Worm (Caenorhabditis elegans) whole organism, late embryonic: ENCODE measurements around the gene nhr-88.

ENCODE experiments used
- F13H6.1 ChIP-seq: sonication (generic microtip); optimal IDR thresholded peaks from 2 replicates; lab custom pipeline; 2016; ENCODE audit warnings: missing genetic modification characterization, missing compliant biosample characterization
- K02D7.2 ChIP-seq: sonication (generic microtip); optimal IDR thresholded peaks from 2 replicates; lab custom pipeline; 2017; ENCODE audit warnings: mild to moderate bottlenecking, missing genetic modification characterization, missing compliant biosample characterization
- K09A11.1 ChIP-seq: sonication (generic microtip); optimal IDR thresholded peaks from 2 replicates; lab custom pipeline; 2017; ENCODE audit warnings: antibody characterized with exemption, mild to moderate bottlenecking, missing genetic modification characterization, missing compliant biosample characterization; ENCODE audit not compliant: insufficient read depth
- ceh-19 ChIP-seq: fragments of 200-800 bp; sonication (Bioruptor generic); optimal IDR thresholded peaks from 2 replicates; lab custom pipeline; 2018; ENCODE audit warnings: mild to moderate bottlenecking, missing genetic modification characterization, missing compliant biosample characterization
- ceh-2 ChIP-seq: sonication (generic microtip); optimal IDR thresholded peaks from 2 replicates; lab custom pipeline; 2016; ENCODE audit warnings: missing genotype, missing genetic modification characterization, missing compliant biosample characterization
- ceh-22 ChIP-seq: sonication (generic microtip); optimal IDR thresholded peaks from 2 replicates; lab custom pipeline; 2017; ENCODE audit warnings: missing biosample characterization, missing genetic modification characterization
- ceh-31 ChIP-seq: sonication (generic microtip); optimal IDR thresholded peaks from 2 replicates; lab custom pipeline; 2016; ENCODE audit warnings: missing genetic modification characterization, missing compliant biosample characterization
- ceh-34 ChIP-seq: sonication (generic microtip); optimal IDR thresholded peaks from 2 replicates; lab custom pipeline; 2016; ENCODE audit warnings: mild to moderate bottlenecking, missing genetic modification characterization, missing compliant biosample characterization
- ceh-45 ChIP-seq: fragments of 200-800 bp; sonication (Bioruptor generic); IDR thresholded peaks from 2 replicates; pipeline ENCODE4 v1.3.6; 2022; ENCODE audit warnings: missing genetic modification reagents, missing genetic modification characterization, missing compliant biosample characterization
- ceh-6 ChIP-seq: fragments of 200-800 bp; sonication (Bioruptor generic); optimal IDR thresholded peaks from 2 replicates; lab custom pipeline; 2018; ENCODE audit warnings: mild to moderate bottlenecking, missing genetic modification characterization, missing compliant biosample characterization
- ceh-9 ChIP-seq: sonication (generic microtip); optimal IDR thresholded peaks from 2 replicates; lab custom pipeline; 2016; ENCODE audit warnings: mild to moderate bottlenecking, missing genetic modification characterization, inconsistent platforms, missing compliant biosample characterization
- che-1 ChIP-seq: sonication (generic microtip); optimal IDR thresholded peaks from 2 replicates; lab custom pipeline; 2016; ENCODE audit warnings: mild to moderate bottlenecking, missing genetic modification characterization, missing compliant biosample characterization
- dmd-4 ChIP-seq: sonication (generic microtip); optimal IDR thresholded peaks from 2 replicates; lab custom pipeline; 2016; ENCODE audit warnings: borderline replicate concordance, missing genetic modification characterization, missing compliant biosample characterization
- dve-1 ChIP-seq: sonication (generic microtip); optimal IDR thresholded peaks from 2 replicates; lab custom pipeline; 2017; ENCODE audit warnings: antibody characterized with exemption, mild to moderate bottlenecking, missing genetic modification characterization, missing compliant biosample characterization
- elt-2 ChIP-seq: sonication (generic microtip); optimal IDR thresholded peaks from 2 replicates; lab custom pipeline; 2016; ENCODE audit warnings: missing genetic modification reagents, missing genetic modification characterization, missing compliant biosample characterization
- eyg-1 ChIP-seq: sonication (generic microtip); optimal IDR thresholded peaks from 2 replicates; lab custom pipeline; 2016; ENCODE audit warnings: missing genotype, missing genetic modification characterization, missing compliant biosample characterization
- fax-1 ChIP-seq: sonication (generic microtip); optimal IDR thresholded peaks from 2 replicates; lab custom pipeline; 2016; ENCODE audit warnings: missing genotype, missing genetic modification characterization, missing compliant biosample characterization
- fkh-6 ChIP-seq: sonication (generic microtip); optimal IDR thresholded peaks from 2 replicates; lab custom pipeline; 2016; ENCODE audit warnings: missing genetic modification characterization, missing compliant biosample characterization
- hlh-15 ChIP-seq: sonication (generic microtip); optimal IDR thresholded peaks from 2 replicates; lab custom pipeline; 2016; ENCODE audit warnings: missing genetic modification characterization, missing compliant biosample characterization
- hlh-30 ChIP-seq: sonication (generic microtip); optimal IDR thresholded peaks from 2 replicates; lab custom pipeline; 2017; ENCODE audit warnings: antibody characterized with exemption, missing genetic modification characterization, missing compliant biosample characterization; ENCODE audit not compliant: insufficient read depth
- hlh-6 ChIP-seq: sonication (generic microtip); optimal IDR thresholded peaks from 2 replicates; lab custom pipeline; 2016; ENCODE audit warnings: missing genotype, missing genetic modification characterization, missing compliant biosample characterization
- hlh-8 ChIP-seq: sonication (generic microtip); optimal IDR thresholded peaks from 2 replicates; lab custom pipeline; 2016; ENCODE audit warnings: missing genotype, missing genetic modification characterization, missing compliant biosample characterization
- nhr-11 ChIP-seq: fragments of 150-350 bp; optimal IDR thresholded peaks from 2 replicates; lab custom pipeline; 2014; ENCODE audit warnings: missing biosample characterization, missing genetic modification characterization
- nhr-232 ChIP-seq: sonication (generic microtip); optimal IDR thresholded peaks from 2 replicates; lab custom pipeline; 2016; ENCODE audit warnings: missing genetic modification characterization, missing compliant biosample characterization
- npax-4 ChIP-seq: sonication (generic microtip); optimal IDR thresholded peaks from 2 replicates; lab custom pipeline; 2016; ENCODE audit warnings: missing genetic modification characterization, missing compliant biosample characterization
- odd-2 ChIP-seq: sonication (generic microtip); optimal IDR thresholded peaks from 2 replicates; lab custom pipeline; 2017; ENCODE audit warnings: antibody characterized with exemption, mild to moderate bottlenecking, missing genetic modification characterization, missing compliant biosample characterization
- pag-3 ChIP-seq: sonication (generic microtip); optimal IDR thresholded peaks from 2 replicates; lab custom pipeline; 2016; ENCODE audit warnings: missing compliant biosample characterization, missing genetic modification characterization, borderline replicate concordance
- pat-9 ChIP-seq: fragments of 200-800 bp; sonication (Bioruptor generic); optimal IDR thresholded peaks from 2 replicates; lab custom pipeline; 2018; ENCODE audit warnings: mild to moderate bottlenecking, missing genetic modification characterization, moderate library complexity, missing compliant biosample characterization
- pax-1 ChIP-seq: fragments of 150-350 bp; optimal IDR thresholded peaks from 2 replicates; lab custom pipeline; 2014; ENCODE audit warnings: missing biosample characterization, missing genetic modification characterization
- pha-2 ChIP-seq: sonication (generic microtip); optimal IDR thresholded peaks from 2 replicates; lab custom pipeline; 2017; ENCODE audit warnings: mild to moderate bottlenecking, missing genetic modification characterization, missing compliant biosample characterization
- pha-4 ChIP-seq: fragments of 150-350 bp; optimal IDR thresholded peaks from 2 replicates; lab custom pipeline; 2018; ENCODE audit warnings: missing biosample characterization, missing genetic modification reagents, missing genetic modification characterization
- pros-1 ChIP-seq: fragments of 150-350 bp; optimal IDR thresholded peaks from 2 replicates; lab custom pipeline; 2014; ENCODE audit warnings: missing biosample characterization, missing genetic modification reagents, missing genetic modification characterization
- ref-2 ChIP-seq: sonication (generic microtip); optimal IDR thresholded peaks from 2 replicates; lab custom pipeline; 2016; ENCODE audit warnings: missing genetic modification characterization, missing compliant biosample characterization
- rnt-1 ChIP-seq: sonication (generic microtip); optimal IDR thresholded peaks from 2 replicates; lab custom pipeline; 2016; ENCODE audit warnings: missing genetic modification characterization, missing compliant biosample characterization
- sox-4 ChIP-seq: sonication (generic microtip); optimal IDR thresholded peaks from 2 replicates; lab custom pipeline; 2017; ENCODE audit warnings: mild to moderate bottlenecking, missing genetic modification characterization, inconsistent platforms, missing compliant biosample characterization
- syd-9 ChIP-seq: sonication (generic microtip); optimal IDR thresholded peaks from 2 replicates; lab custom pipeline; 2016; ENCODE audit warnings: mild to moderate bottlenecking, missing genetic modification characterization, moderate library complexity, missing compliant biosample characterization
- tbx-2 ChIP-seq: sonication (generic microtip); optimal IDR thresholded peaks from 2 replicates; lab custom pipeline; 2016; ENCODE audit warnings: missing genetic modification characterization, missing compliant biosample characterization
- ttx-3 ChIP-seq: sonication (generic microtip); optimal IDR thresholded peaks from 2 replicates; lab custom pipeline; 2016; ENCODE audit warnings: missing genetic modification reagents, missing genetic modification characterization, missing compliant biosample characterization
- unc-3 ChIP-seq, 2 experiments: fragments of 200-800 bp in 1 of 2; sonication (Bioruptor generic) in 1 of 2; sonication (generic microtip) in 1 of 2; conservative IDR thresholded peaks in 1 of 2; optimal IDR thresholded peaks in 1 of 2; 2 replicates each; pipeline versions ENCODE4 v1.3.6 to Lab custom; 2016 to 2022; ENCODE audit warnings: missing compliant biosample characterization in 2 of 2, missing genetic modification characterization in 2 of 2, missing genetic modification reagents in 1 of 2
- unc-55 ChIP-seq: sonication (generic microtip); optimal IDR thresholded peaks from 2 replicates; lab custom pipeline; 2017; ENCODE audit warnings: missing biosample characterization, missing genetic modification reagents, missing genetic modification characterization
- ztf-16 ChIP-seq: sonication (generic microtip); optimal IDR thresholded peaks from 2 replicates; lab custom pipeline; 2017; ENCODE audit warnings: missing genetic modification characterization, missing compliant biosample characterization

The nhr-88 gene

DNA sequence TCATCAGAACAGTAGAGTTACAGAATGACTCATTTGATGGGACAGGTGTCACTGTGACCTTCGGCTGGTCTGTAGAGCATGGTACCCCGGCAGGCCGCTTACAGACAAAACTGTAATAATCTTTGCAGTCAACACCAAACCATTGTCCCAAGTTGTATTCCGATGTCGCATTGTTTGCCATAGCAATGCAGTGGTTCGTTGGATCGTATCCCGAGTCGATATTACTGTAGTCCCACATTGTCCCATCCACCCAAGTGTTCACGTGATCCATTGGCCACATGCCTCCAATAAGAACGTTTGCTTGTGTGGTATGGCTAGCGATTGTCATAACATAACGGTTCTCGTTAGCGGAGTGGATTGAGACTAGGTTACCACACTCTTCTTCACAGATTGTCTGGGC is 44.5 kb downstream of the nhr-88 start:
- TF ChIP-seq eyg-1 (tag; lab: Kevin White, UChicago), result no peak
- TF ChIP-seq tbx-2, result no peak
- no peak for TF ChIP-seq ceh-6
- no peak for TF ChIP-seq unc-3 (GFP tag; conservative IDR thresholded peaks at IDR 0.05; lab: Robert Waterston, UW)
- TF ChIP-seq unc-3 (tag; optimal IDR thresholded peaks at IDR 0.05; lab: Kevin White, UChicago), result no peak
- TF ChIP-seq elt-2, result no peak
- TF ChIP-seq che-1, result no peak
- no peak for TF ChIP-seq dmd-4
- no peak for TF ChIP-seq rnt-1
- TF ChIP-seq pag-3 (tag; lab: Kevin White, UChicago), result no peak
- no peak for TF ChIP-seq dve-1 (tag; lab: Kevin White, UChicago)
- TF ChIP-seq nhr-11 (tag; lab: Kevin White, UChicago), result no peak
- no peak for TF ChIP-seq hlh-6 (tag; lab: Kevin White, UChicago)
- no peak for TF ChIP-seq hlh-15 (tag; lab: Kevin White, UChicago)
- no peak for TF ChIP-seq K02D7.2 (tag; lab: Kevin White, UChicago)
- no peak for TF ChIP-seq fax-1 (tag; lab: Kevin White, UChicago)
- no peak for TF ChIP-seq hlh-8 (tag; lab: Kevin White, UChicago)
- TF ChIP-seq ref-2 (tag; lab: Kevin White, UChicago), result no peak
- no peak for TF ChIP-seq ttx-3 (tag; lab: Kevin White, UChicago)
- TF ChIP-seq fkh-6, result no peak

DNA sequence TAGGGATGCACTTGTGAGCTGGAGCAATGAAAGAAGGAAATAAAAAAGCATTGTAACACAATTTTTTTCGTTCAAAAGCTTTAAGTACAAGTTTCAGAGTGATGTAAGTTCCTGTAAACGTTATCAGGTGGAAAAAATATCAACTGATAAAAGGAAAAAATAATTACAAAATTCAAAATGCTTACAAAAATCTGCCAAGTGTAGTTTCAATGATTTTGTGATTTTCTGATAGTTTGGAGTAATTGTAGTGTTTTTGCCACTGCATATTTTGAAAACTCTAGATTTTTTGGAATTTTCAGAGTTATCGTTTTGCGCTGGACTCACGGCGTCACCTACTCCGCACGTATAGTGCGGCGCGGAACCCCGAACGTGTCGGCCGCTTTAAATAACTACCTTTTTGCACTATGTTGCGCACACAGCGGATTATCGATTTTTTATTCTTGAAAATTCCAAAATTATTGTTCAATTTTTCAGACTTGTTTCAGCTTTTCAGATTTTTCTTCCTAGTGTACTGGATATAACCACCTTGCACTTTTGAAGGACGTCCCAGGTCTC is 47.0 kb downstream of the nhr-88 start, which contains the start of gene clec-2:
Gene clec-2 (minus strand): TSS at position 51 of the 555 bp plus-strand sequence.
- TF ChIP-seq K09A11.1 (tag; lab: Kevin White, UChicago) (no peak), odd-2 (no peak), ceh-22 (tag; lab: Kevin White, UChicago) (no peak), pha-2 (tag; lab: Kevin White, UChicago) (no peak), F13H6.1 (tag; lab: Kevin White, UChicago) (no peak), ceh-31 (tag; lab: Kevin White, UChicago) (no peak), ceh-2 (tag; lab: Kevin White, UChicago) (no peak), che-1 (no peak), ceh-45 (GFP tag; lab: Robert Waterston, UW) (no peak), npax-4 (tag; lab: Kevin White, UChicago) (no peak), fkh-6 (no peak), ceh-9 (no peak), pat-9 (tag; lab: Kevin White, UChicago) (no peak), ztf-16 (no peak), pax-1 (no peak), sox-4 (tag; lab: Kevin White, UChicago) (no peak), eyg-1 (tag; lab: Kevin White, UChicago) (no peak), ceh-34 (tag; lab: Kevin White, UChicago) (no peak), unc-3 (GFP tag; conservative IDR thresholded peaks at IDR 0.05; lab: Robert Waterston, UW) (no peak), unc-3 (tag; optimal IDR thresholded peaks at IDR 0.05; lab: Kevin White, UChicago) (no peak)

DNA sequence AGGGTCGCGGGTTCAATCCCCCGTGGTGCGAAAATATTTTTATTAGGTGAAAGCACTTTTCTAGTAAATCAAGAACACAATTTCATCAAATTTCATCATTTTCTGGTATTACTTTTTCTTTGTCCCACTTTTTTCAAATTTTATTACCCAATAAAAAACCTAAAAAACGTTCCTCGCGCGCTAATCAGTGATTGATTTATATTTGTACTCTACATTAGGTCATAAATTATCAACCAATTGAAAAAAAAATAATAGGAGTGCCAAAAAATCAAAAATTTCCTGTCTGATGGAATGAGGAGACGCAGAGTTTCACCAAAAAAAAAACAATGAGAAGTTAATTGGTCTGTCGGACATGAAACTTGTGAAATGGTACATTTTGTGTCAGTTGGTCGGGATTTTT is 48.2 kb downstream of the nhr-88 start:
- TF ChIP-seq hlh-30 (tag; lab: Kevin White, UChicago), result no peak
- no peak for TF ChIP-seq pros-1 (tag; lab: Kevin White, UChicago)
- no peak for TF ChIP-seq ceh-34 (tag; lab: Kevin White, UChicago)
- TF ChIP-seq pha-4 (tag; lab: Kevin White, UChicago), result no peak
- no peak for TF ChIP-seq unc-3 (GFP tag; conservative IDR thresholded peaks at IDR 0.05; lab: Robert Waterston, UW)
- TF ChIP-seq unc-3 (tag; optimal IDR thresholded peaks at IDR 0.05; lab: Kevin White, UChicago), result no peak
- TF ChIP-seq ceh-45 (GFP tag; lab: Robert Waterston, UW), result no peak
- TF ChIP-seq unc-55 (GFP tag; lab: Kevin White, UChicago), result no peak
- TF ChIP-seq K09A11.1 (tag; lab: Kevin White, UChicago), result no peak
- TF ChIP-seq syd-9 (tag; lab: Kevin White, UChicago), result no peak
- no peak for TF ChIP-seq hlh-15 (tag; lab: Kevin White, UChicago)
- TF ChIP-seq ceh-9, result no peak
- TF ChIP-seq sox-4 (tag; lab: Kevin White, UChicago), result no peak
- no peak for TF ChIP-seq ceh-2 (tag; lab: Kevin White, UChicago)
- no peak for TF ChIP-seq tbx-2
- no peak for TF ChIP-seq npax-4 (tag; lab: Kevin White, UChicago)
- no peak for TF ChIP-seq ceh-19
- TF ChIP-seq ref-2 (tag; lab: Kevin White, UChicago), result no peak
- no peak for TF ChIP-seq nhr-232
